Fruit fly (Drosophila melanogaster) whole organism, embryonic: Measurements from ENCODE around the gene pim.

Source experiments
- BEAF-32 ChIP-seq: fragments of 200-800 bp; sonication (Bioruptor generic); optimal IDR thresholded peaks from 3 replicates; lab custom pipeline; 2017; ENCODE audit warnings: missing biosample characterization, missing genetic modification characterization, mild to moderate bottlenecking, moderate library complexity, missing genetic modification reagents
- Bdp1 ChIP-seq: fragments of 200-800 bp; sonication (Bioruptor generic); optimal IDR thresholded peaks from 3 replicates; lab custom pipeline; 2016; ENCODE audit warnings: missing biosample characterization, missing genetic modification characterization
- CG11247 ChIP-seq: fragments of 200-800 bp; sonication (Bioruptor generic); IDR thresholded peaks from 2 replicates; pipeline ENCODE4 v1.3.6; 2022; ENCODE audit warnings: missing biosample characterization, missing genetic modification characterization
- CG12071 ChIP-seq: fragments of 200-800 bp; sonication (Bioruptor generic); optimal IDR thresholded peaks from 3 replicates; lab custom pipeline; 2018; ENCODE audit warnings: missing biosample characterization, mild to moderate bottlenecking, missing genetic modification characterization
- CG12236 ChIP-seq: fragments of 200-800 bp; sonication (Bioruptor generic); optimal IDR thresholded peaks from 2 replicates; lab custom pipeline; 2016; ENCODE audit warnings: missing biosample characterization, missing genetic modification characterization
- CG1233 ChIP-seq: fragments of 200-800 bp; sonication (Bioruptor generic); optimal IDR thresholded peaks from 4 replicates; lab custom pipeline; 2018; ENCODE audit warnings: missing biosample characterization, mild to moderate bottlenecking, missing genetic modification characterization
- CG14050 ChIP-seq: fragments of 200-800 bp; sonication (Bioruptor generic); IDR thresholded peaks from 3 replicates; pipeline ENCODE4 v1.3.6; 2022; ENCODE audit warnings: missing biosample characterization, missing genetic modification characterization
- CG17359 ChIP-seq: fragments of 200-800 bp; sonication (Bioruptor generic); optimal IDR thresholded peaks from 3 replicates; lab custom pipeline; 2018; ENCODE audit warnings: missing biosample characterization, mild to moderate bottlenecking, missing genetic modification characterization, moderate library complexity
- CG2116 ChIP-seq: fragments of 200-800 bp; sonication (Bioruptor generic); optimal IDR thresholded peaks from 3 replicates; lab custom pipeline; 2018; ENCODE audit warnings: missing biosample characterization, mild to moderate bottlenecking, missing genetic modification characterization
- CG2875 ChIP-seq: fragments of 200-800 bp; sonication (Bioruptor generic); optimal IDR thresholded peaks from 2 replicates; lab custom pipeline; 2017; ENCODE audit warnings: missing biosample characterization, mild to moderate bottlenecking, missing genetic modification characterization, missing genetic modification reagents
- CG30431 ChIP-seq: fragments of 200-800 bp; sonication (Bioruptor generic); optimal IDR thresholded peaks from 2 replicates; lab custom pipeline; 2017; ENCODE audit warnings: missing biosample characterization, missing genetic modification characterization
- CG34376 ChIP-seq: fragments of 200-800 bp; sonication (Bioruptor generic); optimal IDR thresholded peaks from 2 replicates; lab custom pipeline; 2018; ENCODE audit warnings: missing biosample characterization, mild to moderate bottlenecking, missing genetic modification characterization
- CG3726 ChIP-seq: fragments of 200-800 bp; sonication (Bioruptor generic); IDR thresholded peaks from 3 replicates; pipeline ENCODE4, ENCODE4 v1.3.6; 2022; ENCODE audit warnings: missing biosample characterization, missing genetic modification characterization
- CG42726 ChIP-seq: fragments of 200-800 bp; sonication (Bioruptor generic); IDR thresholded peaks from 2 replicates; pipeline ENCODE4 v1.3.6; 2022; ENCODE audit warnings: missing biosample characterization, missing genetic modification characterization; ENCODE audit not compliant: partially characterized antibody
- CG5180 ChIP-seq: fragments of 200-800 bp; sonication (Bioruptor generic); optimal IDR thresholded peaks from 3 replicates; lab custom pipeline; 2017; ENCODE audit warnings: missing biosample characterization, missing genetic modification characterization, mild to moderate bottlenecking, moderate library complexity, missing genetic modification reagents
- CG5953 ChIP-seq: fragments of 200-800 bp; sonication (Bioruptor generic); IDR thresholded peaks from 2 replicates; pipeline ENCODE4 v1.3.6; 2022; ENCODE audit warnings: missing biosample characterization, missing genetic modification characterization
- CG6854 ChIP-seq: fragments of 200-800 bp; sonication (Bioruptor generic); optimal IDR thresholded peaks from 3 replicates; lab custom pipeline; 2017; ENCODE audit warnings: missing biosample characterization, mild to moderate bottlenecking, missing genetic modification characterization
- CG7786 ChIP-seq: fragments of 200-800 bp; sonication (Bioruptor generic); optimal IDR thresholded peaks from 2 replicates; lab custom pipeline; 2016; ENCODE audit warnings: missing biosample characterization, missing genetic modification characterization
- CG9609 ChIP-seq: fragments of 200-800 bp; sonication (Bioruptor generic); optimal IDR thresholded peaks from 3 replicates; lab custom pipeline; 2016; ENCODE audit warnings: missing biosample characterization, missing genetic modification characterization
- CG9727 ChIP-seq: fragments of 200-800 bp; sonication (Bioruptor generic); optimal IDR thresholded peaks from 3 replicates; lab custom pipeline; 2017; ENCODE audit warnings: missing biosample characterization, mild to moderate bottlenecking, missing genetic modification characterization
- Dek ChIP-seq: fragments of 200-800 bp; sonication (Bioruptor generic); optimal IDR thresholded peaks from 3 replicates; lab custom pipeline; 2019; ENCODE audit warnings: missing biosample characterization, mild to moderate bottlenecking, missing genetic modification characterization, moderate library complexity
- Dfd ChIP-seq, 2 experiments: fragments of >200 bp; optimal IDR thresholded peaks; 2 replicates each; lab custom pipeline; 2017; ENCODE audit warnings: missing biosample characterization in 2 of 2, missing genetic modification characterization in 2 of 2
- E2f1 ChIP-seq: fragments of 200-800 bp; sonication (Bioruptor generic); IDR thresholded peaks from 2 replicates; pipeline ENCODE4 v1.3.6; 2022; ENCODE audit warnings: missing biosample characterization, missing genetic modification characterization
- E2f2 ChIP-seq: fragments of 200-800 bp; sonication (Bioruptor generic); IDR thresholded peaks from 2 replicates; pipeline ENCODE4 v1.3.6; 2022; ENCODE audit warnings: missing biosample characterization, missing genetic modification characterization
- Gsc ChIP-seq: fragments of 200-800 bp; sonication (Bioruptor generic); IDR thresholded peaks from 2 replicates; pipeline ENCODE4 v1.3.6; 2022; ENCODE audit warnings: missing biosample characterization, missing genetic modification characterization
- HLH54F ChIP-seq: fragments of 200-800 bp; sonication (Bioruptor generic); optimal IDR thresholded peaks from 3 replicates; lab custom pipeline; 2016; ENCODE audit warnings: missing biosample characterization, missing genetic modification characterization
- Hr3 ChIP-seq: fragments of 200-800 bp; sonication (Bioruptor generic); optimal IDR thresholded peaks from 3 replicates; lab custom pipeline; 2016; ENCODE audit warnings: missing biosample characterization, missing genetic modification characterization
- Meics ChIP-seq: fragments of 200-800 bp; sonication (Bioruptor generic); optimal IDR thresholded peaks from 2 replicates; lab custom pipeline; 2017; ENCODE audit warnings: missing biosample characterization, mild to moderate bottlenecking, missing genetic modification characterization
- Oli ChIP-seq: fragments of 200-800 bp; sonication (Bioruptor generic); optimal IDR thresholded peaks from 2 replicates; lab custom pipeline; 2018; ENCODE audit warnings: missing biosample characterization, mild to moderate bottlenecking, missing genetic modification characterization, moderate library complexity
- Ravus ChIP-seq: fragments of 200-800 bp; sonication (Bioruptor generic); IDR thresholded peaks from 2 replicates; pipeline ENCODE4 v1.3.6; 2022; ENCODE audit warnings: missing biosample characterization, missing genetic modification characterization
- Sry-β ChIP-seq: fragments of 200-800 bp; sonication (Bioruptor generic); optimal IDR thresholded peaks from 2 replicates; lab custom pipeline; 2018; ENCODE audit warnings: missing biosample characterization, mild to moderate bottlenecking, missing genetic modification characterization, moderate library complexity
- Trl ChIP-seq, 3 experiments: fragments of >200 bp in 2 of 3; fragments of 200-800 bp in 1 of 3; sonication (Bioruptor generic) in 1 of 3; optimal IDR thresholded peaks; 2 replicates in 1 of 3; 3 replicates in 2 of 3; lab custom pipeline; 2016 to 2017; ENCODE audit warnings: missing biosample characterization in 1 of 3, missing genetic modification characterization in 1 of 3
- amos ChIP-seq: fragments of 200-800 bp; sonication (Bioruptor generic); IDR thresholded peaks from 2 replicates; pipeline ENCODE4 v1.3.6; 2022; ENCODE audit warnings: missing biosample characterization, missing genetic modification characterization; ENCODE audit not compliant: partially characterized antibody
- ato ChIP-seq: fragments of 200-800 bp; sonication (Bioruptor generic); IDR thresholded peaks from 2 replicates; pipeline ENCODE4 v1.3.6; 2022; ENCODE audit warnings: missing biosample characterization, missing genetic modification characterization; ENCODE audit not compliant: partially characterized antibody
- bcd ChIP-seq: fragments of 200-800 bp; sonication (Bioruptor generic); optimal IDR thresholded peaks from 2 replicates; lab custom pipeline; 2017; ENCODE audit warnings: missing biosample characterization, mild to moderate bottlenecking, missing genetic modification characterization
- br ChIP-seq: fragments of >200 bp; optimal IDR thresholded peaks from 2 replicates; lab custom pipeline; 2017
- btn ChIP-seq: fragments of 200-800 bp; sonication (Bioruptor generic); optimal IDR thresholded peaks from 2 replicates; lab custom pipeline; 2016; ENCODE audit warnings: missing biosample characterization, missing genetic modification characterization
- cas ChIP-seq: fragments of 200-800 bp; sonication (Bioruptor generic); IDR thresholded peaks from 2 replicates; pipeline ENCODE4 v1.3.6; 2022; ENCODE audit warnings: missing biosample characterization, missing genetic modification characterization
- chinmo ChIP-seq: fragments of 200-800 bp; sonication (Bioruptor generic); IDR thresholded peaks from 4 replicates; pipeline ENCODE4 v1.3.6; 2022; ENCODE audit warnings: missing biosample characterization, missing genetic modification characterization; ENCODE audit not compliant: partially characterized antibody
- croc ChIP-seq: fragments of 200-800 bp; sonication (Bioruptor generic); conservative IDR thresholded peaks from 3 replicates; pipeline ENCODE4 v1.3.6; 2022; ENCODE audit warnings: missing biosample characterization, missing genetic modification characterization
- gcm ChIP-seq: fragments of 200-800 bp; sonication (Bioruptor generic); optimal IDR thresholded peaks from 2 replicates; lab custom pipeline; 2019; ENCODE audit warnings: missing biosample characterization, mild to moderate bottlenecking, missing genetic modification characterization, moderate library complexity
- gcm2 ChIP-seq: fragments of 200-800 bp; sonication (Bioruptor generic); optimal IDR thresholded peaks from 2 replicates; lab custom pipeline; 2016; ENCODE audit warnings: missing biosample characterization, missing genetic modification characterization
- grn ChIP-seq: fragments of 200-800 bp; sonication (Bioruptor generic); optimal IDR thresholded peaks from 3 replicates; lab custom pipeline; 2017; ENCODE audit warnings: missing biosample characterization, missing genetic modification characterization
- gro ChIP-seq: fragments of 200-800 bp; sonication (Bioruptor generic); optimal IDR thresholded peaks from 2 replicates; lab custom pipeline; 2016; ENCODE audit warnings: missing biosample characterization, missing genetic modification characterization
- kah ChIP-seq: fragments of 200-800 bp; sonication (Bioruptor generic); optimal IDR thresholded peaks from 2 replicates; lab custom pipeline; 2018; ENCODE audit warnings: missing biosample characterization, mild to moderate bottlenecking, missing genetic modification characterization
- nerfin-1 ChIP-seq: fragments of 200-800 bp; sonication (Bioruptor generic); optimal IDR thresholded peaks from 3 replicates; lab custom pipeline; 2019; ENCODE audit warnings: missing biosample characterization, mild to moderate bottlenecking, missing genetic modification characterization, moderate library complexity
- ranshi ChIP-seq: fragments of 200-800 bp; sonication (Bioruptor generic); IDR thresholded peaks from 2 replicates; pipeline ENCODE4 v1.3.6; 2022; ENCODE audit warnings: missing biosample characterization, missing genetic modification characterization
- rib ChIP-seq: fragments of 200-800 bp; sonication (Bioruptor generic); IDR thresholded peaks from 2 replicates; pipeline ENCODE4 v1.3.6; 2022; ENCODE audit warnings: missing biosample characterization, missing genetic modification characterization
- unpg ChIP-seq: fragments of 200-800 bp; sonication (Bioruptor generic); optimal IDR thresholded peaks from 3 replicates; lab custom pipeline; 2018; ENCODE audit warnings: missing biosample characterization, mild to moderate bottlenecking, missing genetic modification characterization, moderate library complexity
- vvl ChIP-seq: fragments of 200-800 bp; sonication (Bioruptor generic); IDR thresholded peaks from 2 replicates; pipeline ENCODE4 v1.3.6; 2022; ENCODE audit warnings: missing biosample characterization, missing genetic modification characterization

pim gene

dm6 chr2L:10331066-10331847 lies 31.5 kb upstream of the pim start, which contains the start of the genes Schip1 and Cox10 (continued):
- TF ChIP-seq br (no peak), nerfin-1 (no peak), CG14050 (GFP tag; lab: Robert Waterston, UW) (no peak), ato (no peak), gro (no peak), btn (GFP tag; lab: Kevin White, UChicago) (no peak), ranshi (GFP tag; lab: Robert Waterston, UW) (no peak), CG11247 (GFP tag; lab: Robert Waterston, UW) (no peak), Sry-β (no peak), E2f1 (GFP tag; lab: Robert Waterston, UW) (no peak), CG6854 (GFP tag; lab: Kevin White, UChicago) (no peak), amos (GFP tag; lab: Robert Waterston, UW) (no peak), CG34376 (GFP tag; lab: Kevin White, UChicago) (no peak), HLH54F (no peak), rib (GFP tag; lab: Robert Waterston, UW) (no peak), CG7786 (GFP tag; lab: Kevin White, UChicago) (no peak), gcm (GFP tag; lab: Kevin White, UChicago) (no peak), Ravus (no peak), croc (GFP tag; lab: Robert Waterston, UW) (no peak), CG5180 (no peak), Meics (GFP tag; lab: Kevin White, UChicago) (no peak), CG12236 (GFP tag; lab: Kevin White, UChicago) (no peak), CG17359 (peak; percentile 12), Hr3 (GFP tag; lab: Kevin White, UChicago) (peak; percentile 2), chinmo (no peak), vvl (GFP tag; lab: Robert Waterston, UW) (no peak), Dek (tag; lab: Kevin White, UChicago) (no peak), CG2116 (no peak), cas (GFP tag; lab: Robert Waterston, UW) (no peak), grn (no peak), BEAF-32 (GFP tag; lab: Kevin White, UChicago) (no peak), bcd (no peak), CG12071 (GFP tag; lab: Kevin White, UChicago) (no peak), Oli (tag; lab: Kevin White, UChicago) (no peak), E2f2 (GFP tag; lab: Robert Waterston, UW) (peak; percentile 45; the same call in 1 of the 2 replicates), unpg (GFP tag; lab: Kevin White, UChicago) (peak; percentile 44), gcm2 (GFP tag; lab: Kevin White, UChicago) (no peak), Trl (optimal IDR thresholded peaks at IDR 0.05; lab: Kevin White, UChicago) (no peak), Trl (GFP tag; optimal IDR thresholded peaks at IDR 0.05; lab: Kevin White, UChicago) (no peak), CG2875 (no peak), Bdp1 (GFP tag; lab: Kevin White, UChicago) (no peak), CG3726 (GFP tag; lab: Robert Waterston, UW) (no peak), CG1233 (GFP tag; lab: Kevin White, UChicago) (no peak), Gsc (GFP tag; lab: Robert Waterston, UW) (no peak), kah (GFP tag; lab: Kevin White, UChicago) (no peak), CG42726 (GFP tag; lab: Robert Waterston, UW) (no peak), CG5953 (GFP tag; lab: Robert Waterston, UW) (no peak), CG9727 (GFP tag; lab: Kevin White, UChicago) (no peak), Dfd (GFP tag; optimal IDR thresholded peaks at IDR 0.05; lab: Kevin White, UChicago) (no peak), CG9609 (no peak), CG30431 (no peak)
